Worm (Caenorhabditis elegans) whole organism, L1 larva: ENCODE data around the gene F02D8.9.
A peak's percentile ranks its signal among the peaks of the same experiment; 100 is the strongest.

Experiments
- Y116A8C.19 ChIP-seq: sonication (generic microtip); optimal IDR thresholded peaks from 2 replicates; lab custom pipeline; 2016; ENCODE audit warnings: missing compliant biosample characterization, missing genetic modification characterization, borderline replicate concordance
- aha-1 ChIP-seq: fragments of 150-350 bp; optimal IDR thresholded peaks from 2 replicates; lab custom pipeline; 2014; ENCODE audit warnings: missing biosample characterization, missing genetic modification characterization
- blmp-1 ChIP-seq: fragments of 150-350 bp; optimal IDR thresholded peaks from 2 replicates; lab custom pipeline; 2014; ENCODE audit warnings: missing biosample characterization, missing genetic modification characterization
- ceh-8 ChIP-seq: fragments of 200-800 bp; sonication (Bioruptor generic); optimal IDR thresholded peaks from 2 replicates; lab custom pipeline; 2018; ENCODE audit warnings: mild to moderate bottlenecking, missing genetic modification characterization, moderate library complexity, missing compliant biosample characterization
- ceh-90 ChIP-seq: sonication (generic microtip); optimal IDR thresholded peaks from 2 replicates; lab custom pipeline; 2016; ENCODE audit warnings: missing genetic modification characterization, missing compliant biosample characterization
- ces-1 ChIP-seq: fragments of 150-350 bp; optimal IDR thresholded peaks from 2 replicates; lab custom pipeline; 2014; ENCODE audit warnings: missing biosample characterization, missing genetic modification reagents, missing genetic modification characterization
- dpl-1 ChIP-seq, 3 experiments: fragments of 150-350 bp in 2 of 3; sonication (generic microtip) in 1 of 3; optimal IDR thresholded peaks; 2 replicates each; lab custom pipeline; 2014 to 2017; ENCODE audit warnings: missing biosample characterization in 3 of 3, missing genetic modification characterization in 3 of 3, missing genetic modification reagents in 3 of 3
- efl-1 ChIP-seq, 4 experiments: fragments of 150-350 bp; optimal IDR thresholded peaks in 3 of 4; peaks in 1 of 4; 1 replicate in 1 of 4; 2 replicates in 3 of 4; lab custom pipeline; 2014; ENCODE audit warnings: missing biosample characterization in 2 of 4, missing genetic modification characterization in 2 of 4, missing genetic modification reagents in 2 of 4
- egl-13 ChIP-seq: sonication (generic microtip); optimal IDR thresholded peaks from 2 replicates; lab custom pipeline; 2016; ENCODE audit warnings: missing genotype, missing genetic modification reagents, missing genetic modification characterization, missing compliant biosample characterization
- egl-27 ChIP-seq, 2 experiments: fragments of 150-350 bp in 1 of 2; sonication (generic microtip); optimal IDR thresholded peaks; 3 replicates each; lab custom pipeline; 2017 to 2018; ENCODE audit warnings: missing biosample characterization in 2 of 2, missing genetic modification characterization in 2 of 2, missing genetic modification reagents in 2 of 2
- ets-5 ChIP-seq: fragments of 200-800 bp; sonication (Bioruptor generic); IDR thresholded peaks from 2 replicates; pipeline ENCODE4 v1.3.6; 2022; ENCODE audit warnings: missing genetic modification characterization, missing compliant biosample characterization
- fkh-8 ChIP-seq: sonication (generic microtip); optimal IDR thresholded peaks from 2 replicates; lab custom pipeline; 2016; ENCODE audit warnings: mild to moderate bottlenecking, missing genetic modification characterization, missing compliant biosample characterization
- grh-1 ChIP-seq: fragments of 200-800 bp; sonication (Bioruptor generic); IDR thresholded peaks from 2 replicates; pipeline ENCODE4 v1.3.6; 2022; ENCODE audit warnings: missing genetic modification reagents, missing genetic modification characterization, missing compliant biosample characterization
- hlh-17 ChIP-seq: fragments of 200-800 bp; sonication (Bioruptor generic); optimal IDR thresholded peaks from 2 replicates; lab custom pipeline; 2018; ENCODE audit warnings: missing genetic modification characterization, mild to moderate bottlenecking, missing compliant biosample characterization, moderate library complexity, borderline replicate concordance
- hpl-2 ChIP-seq: fragments of 150-350 bp; optimal IDR thresholded peaks from 2 replicates; lab custom pipeline; 2014; ENCODE audit warnings: missing biosample characterization, missing genetic modification reagents, missing genetic modification characterization
- isw-1 ChIP-seq: fragments of 200-800 bp; sonication (Bioruptor generic); IDR thresholded peaks from 2 replicates; pipeline ENCODE4 v1.3.6; 2022; ENCODE audit warnings: missing genetic modification characterization, missing compliant biosample characterization
- lin-15B ChIP-seq: fragments of 150-350 bp; sonication (generic microtip); optimal IDR thresholded peaks from 3 replicates; lab custom pipeline; 2014; ENCODE audit warnings: missing biosample characterization, missing genetic modification characterization
- lin-35 ChIP-seq, 2 experiments: fragments of 150-350 bp; optimal IDR thresholded peaks; 2 replicates each; lab custom pipeline; 2014; ENCODE audit warnings: missing biosample characterization in 2 of 2, missing genetic modification characterization in 2 of 2, missing genetic modification reagents in 2 of 2
- lsy-2 ChIP-seq, 2 experiments: fragments of 150-350 bp; optimal IDR thresholded peaks; 2 replicates each; lab custom pipeline; 2014; ENCODE audit warnings: missing biosample characterization in 2 of 2, missing genetic modification characterization in 2 of 2
- mdl-1 ChIP-seq, 2 experiments: fragments of 150-350 bp; optimal IDR thresholded peaks; 2 replicates each; lab custom pipeline; 2014 to 2017; ENCODE audit warnings: missing biosample characterization in 2 of 2, missing genetic modification characterization in 2 of 2, inconsistent platforms in 1 of 2
- mef-2 ChIP-seq: fragments of 150-350 bp; optimal IDR thresholded peaks from 2 replicates; lab custom pipeline; 2014; ENCODE audit warnings: missing biosample characterization, missing genetic modification characterization
- mep-1 ChIP-seq: fragments of 150-350 bp; optimal IDR thresholded peaks from 2 replicates; lab custom pipeline; 2014; ENCODE audit warnings: missing biosample characterization, missing genetic modification characterization
- nhr-12 ChIP-seq: sonication (generic microtip); optimal IDR thresholded peaks from 2 replicates; lab custom pipeline; 2017; ENCODE audit warnings: missing biosample characterization, missing genetic modification characterization
- nhr-19 ChIP-seq: fragments of 200-800 bp; sonication (Bioruptor generic); conservative IDR thresholded peaks from 2 replicates; pipeline ENCODE4 v1.3.6; 2022; ENCODE audit warnings: missing genetic modification characterization, missing compliant biosample characterization
- nhr-237 ChIP-seq: fragments of 150-350 bp; optimal IDR thresholded peaks from 2 replicates; lab custom pipeline; 2014; ENCODE audit warnings: missing biosample characterization, missing genetic modification characterization
- nhr-28 ChIP-seq: fragments of 150-350 bp; optimal IDR thresholded peaks from 2 replicates; lab custom pipeline; 2014; ENCODE audit warnings: missing biosample characterization, missing genetic modification characterization
- nhr-47 ChIP-seq: sonication (generic microtip); optimal IDR thresholded peaks from 2 replicates; lab custom pipeline; 2016; ENCODE audit warnings: mild to moderate bottlenecking, missing genetic modification characterization, moderate library complexity, missing compliant biosample characterization
- nhr-76 ChIP-seq: sonication (generic microtip); optimal IDR thresholded peaks from 2 replicates; lab custom pipeline; 2017; ENCODE audit warnings: missing biosample characterization, missing genetic modification characterization
- nhr-84 ChIP-seq: sonication (generic microtip); optimal IDR thresholded peaks from 2 replicates; lab custom pipeline; 2017; ENCODE audit warnings: missing biosample characterization, missing genetic modification characterization
- nhr-85 ChIP-seq: sonication (generic microtip); peaks from one replicate; lab custom pipeline; 2016; ENCODE audit warnings: missing genetic modification characterization, inconsistent platforms, missing compliant biosample characterization
- pax-3 ChIP-seq: fragments of 200-800 bp; sonication (Bioruptor generic); optimal IDR thresholded peaks from 2 replicates; lab custom pipeline; 2018; ENCODE audit warnings: mild to moderate bottlenecking, missing genetic modification characterization, moderate library complexity, missing compliant biosample characterization
- pqm-1 ChIP-seq: sonication (generic microtip); optimal IDR thresholded peaks from 3 replicates; lab custom pipeline; 2017; ENCODE audit warnings: missing biosample characterization, missing genetic modification characterization
- skn-1 ChIP-seq: fragments of 150-350 bp; optimal IDR thresholded peaks from 2 replicates; lab custom pipeline; 2014; ENCODE audit warnings: missing biosample characterization, missing genetic modification characterization
- snpc-4 ChIP-seq: fragments of 150-350 bp; optimal IDR thresholded peaks from 2 replicates; lab custom pipeline; 2014; ENCODE audit warnings: missing biosample characterization, missing genetic modification characterization
- swsn-7 ChIP-seq: sonication (generic microtip); optimal IDR thresholded peaks from 2 replicates; lab custom pipeline; 2016; ENCODE audit warnings: missing genetic modification characterization, missing compliant biosample characterization
- tlp-1 ChIP-seq: fragments of 150-350 bp; optimal IDR thresholded peaks from 2 replicates; lab custom pipeline; 2014; ENCODE audit warnings: missing biosample characterization, missing genetic modification characterization
- unc-86 ChIP-seq: sonication (generic microtip); optimal IDR thresholded peaks from 2 replicates; lab custom pipeline; 2016; ENCODE audit warnings: missing genetic modification characterization, missing compliant biosample characterization
- unc-98 ChIP-seq: fragments of 200-800 bp; sonication (Bioruptor generic); IDR thresholded peaks from 2 replicates; pipeline ENCODE4 v1.3.6; 2022; ENCODE audit warnings: missing genetic modification characterization, missing compliant biosample characterization
- ztf-4 ChIP-seq: fragments of 150-350 bp; optimal IDR thresholded peaks from 2 replicates; lab custom pipeline; 2014; ENCODE audit warnings: missing biosample characterization, missing genetic modification characterization

The F02D8.9 gene

DNA sequence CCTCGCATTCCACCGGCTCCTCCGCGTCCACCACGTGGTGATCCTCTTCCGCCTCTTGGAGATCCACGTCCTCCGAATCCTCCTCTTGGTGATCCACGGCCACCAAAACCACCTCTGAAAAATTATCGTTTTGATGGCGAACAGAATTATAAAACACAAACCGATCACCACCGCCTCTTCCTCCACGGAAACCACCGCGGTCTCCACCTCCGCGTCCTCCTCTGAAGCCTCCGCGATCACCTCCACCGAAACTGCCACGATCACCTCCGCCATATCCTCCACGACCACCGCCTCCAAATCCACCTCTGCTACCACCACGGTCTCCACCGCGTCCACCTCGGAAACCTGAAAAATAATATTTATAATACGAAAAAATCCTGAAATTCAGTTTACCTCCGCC, 46.0 kb upstream of the F02D8.9 start:
- TF ChIP-seq ztf-4 (tag; lab: Kevin White, UChicago) (no peak), tlp-1 (tag; lab: Kevin White, UChicago) (no peak), unc-98 (no peak), dpl-1 (GFP tag; optimal IDR thresholded peaks at IDR 0.05; lab: Kevin White, UChicago) (no peak), nhr-12 (no peak), egl-13 (tag; lab: Kevin White, UChicago) (no peak), aha-1 (tag; lab: Kevin White, UChicago) (no peak), pax-3 (tag; lab: Kevin White, UChicago) (no peak), nhr-76 (tag; lab: Kevin White, UChicago) (no peak), egl-27 (tag; optimal IDR thresholded peaks at IDR 0.05; lab: Kevin White, UChicago) (no peak), Y116A8C.19 (tag; lab: Kevin White, UChicago) (no peak), nhr-237 (no peak), skn-1 (tag; lab: Kevin White, UChicago) (no peak)

DNA sequence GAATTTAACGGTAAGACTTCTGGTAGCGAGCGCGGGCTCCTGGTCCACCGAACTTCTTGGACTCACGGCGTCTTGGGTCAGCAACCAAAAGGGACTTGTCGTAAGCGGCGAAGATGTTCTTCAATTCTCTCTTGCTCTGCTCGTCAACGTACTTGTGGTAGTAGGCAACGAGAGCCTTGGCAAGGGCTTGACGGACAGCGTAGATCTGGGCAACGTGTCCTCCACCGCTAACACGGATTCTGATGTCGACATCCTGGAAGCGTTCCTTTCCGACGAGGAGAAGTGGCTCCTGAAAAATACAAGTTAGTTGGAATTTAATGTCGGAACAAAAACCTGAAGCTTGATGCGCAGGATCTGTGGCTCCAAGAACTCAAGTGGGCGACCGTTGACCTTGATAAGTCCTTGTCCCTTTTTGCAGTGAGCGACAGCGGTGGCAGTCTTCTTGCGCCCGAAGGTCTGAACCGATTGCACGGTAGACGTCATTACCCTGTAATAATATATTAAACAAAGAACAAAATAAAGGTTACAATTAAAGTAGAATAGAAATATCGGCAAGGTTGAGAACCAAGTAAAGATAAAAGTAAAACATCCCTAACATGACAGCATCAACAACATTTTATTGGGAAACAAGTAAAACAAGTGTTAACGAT, 44.6 kb upstream of the F02D8.9 start, which contains the start of gene rps-16:
Gene rps-16, minus strand, starts transcription at position 487 of the 650 bp plus-strand sequence.
- no peak for TF ChIP-seq swsn-7
- no peak for TF ChIP-seq ets-5
- TF ChIP-seq lin-35 (GFP tag; optimal IDR thresholded peaks at IDR 0.05; lab: Kevin White, UChicago) = no peak
- no peak for TF ChIP-seq nhr-28 (tag; lab: Kevin White, UChicago)
- TF ChIP-seq hlh-17 = no peak
- no peak for TF ChIP-seq ceh-8 (GFP tag; lab: Kevin White, UChicago)
- no peak for TF ChIP-seq nhr-84 (tag; lab: Kevin White, UChicago)
- TF ChIP-seq ces-1 = no peak
- TF ChIP-seq mef-2 = no peak
- no peak for TF ChIP-seq hpl-2 (GFP tag; lab: Kevin White, UChicago)
- no peak for TF ChIP-seq nhr-85 (tag; lab: Kevin White, UChicago)
- TF ChIP-seq blmp-1 = no peak
- TF ChIP-seq skn-1 (tag; lab: Kevin White, UChicago) = no peak
- TF ChIP-seq egl-13 (tag; lab: Kevin White, UChicago) = no peak
- TF ChIP-seq aha-1 (tag; lab: Kevin White, UChicago) = no peak
- TF ChIP-seq nhr-76 (tag; lab: Kevin White, UChicago) = no peak
- no peak for TF ChIP-seq mep-1
- no peak for TF ChIP-seq pax-3 (tag; lab: Kevin White, UChicago)

DNA sequence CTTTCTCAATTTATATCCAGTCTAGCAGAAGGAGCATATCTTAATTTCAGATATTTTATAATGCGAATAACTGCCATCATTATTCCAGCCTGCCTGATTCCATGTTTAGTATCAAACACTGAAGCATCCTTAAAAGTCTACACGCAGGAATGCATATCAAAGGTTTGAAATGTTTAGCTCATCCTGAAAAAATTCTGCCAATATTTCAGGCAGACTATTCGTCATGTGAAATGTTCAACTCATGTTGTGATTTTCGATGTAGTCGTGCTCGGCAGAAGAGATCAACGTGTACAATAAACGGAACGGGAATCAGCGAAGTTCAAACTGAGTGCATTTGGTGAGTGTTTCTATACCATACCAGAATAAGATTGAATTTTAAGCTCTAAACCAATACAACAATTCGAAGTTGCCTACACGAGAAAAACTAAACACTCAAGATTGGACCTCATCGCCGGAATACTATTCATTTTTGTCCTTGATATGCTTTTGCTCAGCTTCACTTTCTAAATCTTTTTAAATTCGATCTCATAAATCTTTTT, 44.0 kb upstream of the F02D8.9 start, which contains the start of gene T01C3.11:
Gene T01C3.11, plus strand, starts transcription at position 51 of the 539 bp plus-strand sequence.
- TF ChIP-seq efl-1 (optimal IDR thresholded peaks at IDR 0.05; lab: Kevin White, UChicago) (no peak), efl-1 (GFP tag; optimal IDR thresholded peaks at IDR 0.05 in 1 of 2; lab: Kevin White, UChicago) (peak in 1 of 2 experiments; percentile 65), unc-86 (tag; lab: Kevin White, UChicago) (no peak)

DNA sequence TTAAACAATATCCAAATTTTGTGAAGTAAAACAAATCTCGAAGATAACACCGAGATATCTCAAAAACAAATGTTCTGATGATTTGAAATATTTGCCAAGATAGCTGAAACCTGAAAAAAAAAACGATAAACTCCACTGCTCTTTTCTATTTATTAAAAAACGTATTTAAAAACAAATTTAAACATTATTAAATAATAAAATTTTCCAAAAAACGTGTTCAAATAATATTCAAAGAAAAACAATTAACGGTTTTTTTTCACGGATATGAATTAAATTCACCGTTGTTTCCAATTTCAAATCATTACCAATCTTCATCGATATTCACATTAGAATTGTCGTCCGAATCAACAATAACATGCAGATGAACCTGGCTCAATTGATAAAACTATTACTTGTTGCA, 40.7 kb upstream of the F02D8.9 start, which contains the start of gene irld-14:
Gene irld-14, plus strand, starts transcription at position 301 of the 400 bp plus-strand sequence.
- TF ChIP-seq grh-1 = no peak
- TF ChIP-seq mdl-1 (tag; optimal IDR thresholded peaks at IDR 0.05; lab: Kevin White, UChicago) = no peak
- TF ChIP-seq nhr-19 (GFP tag; lab: Robert Waterston, UW) = no peak
- TF ChIP-seq nhr-47 (tag; lab: Kevin White, UChicago) = no peak
- no peak for TF ChIP-seq lsy-2 (tag; optimal IDR thresholded peaks at IDR 0.05; lab: Kevin White, UChicago)
- TF ChIP-seq pqm-1 (tag; lab: Kevin White, UChicago) = no peak
- TF ChIP-seq nhr-84 (tag; lab: Kevin White, UChicago) = no peak
- no peak for TF ChIP-seq skn-1 (tag; lab: Kevin White, UChicago)
- TF ChIP-seq aha-1 (tag; lab: Kevin White, UChicago) = no peak
- no peak for TF ChIP-seq ceh-90 (tag; lab: Kevin White, UChicago)
- TF ChIP-seq fkh-8 (tag; lab: Kevin White, UChicago) = no peak
- TF ChIP-seq isw-1 = no peak
- no peak for TF ChIP-seq nhr-12
- TF ChIP-seq snpc-4 (tag; lab: Kevin White, UChicago) = no peak
- TF ChIP-seq lin-15B (tag; lab: Kevin White, UChicago) = no peak
